Fruit fly (Drosophila melanogaster): ENCODE measurements around the gene slp2.

The slp2 gene

DNA sequence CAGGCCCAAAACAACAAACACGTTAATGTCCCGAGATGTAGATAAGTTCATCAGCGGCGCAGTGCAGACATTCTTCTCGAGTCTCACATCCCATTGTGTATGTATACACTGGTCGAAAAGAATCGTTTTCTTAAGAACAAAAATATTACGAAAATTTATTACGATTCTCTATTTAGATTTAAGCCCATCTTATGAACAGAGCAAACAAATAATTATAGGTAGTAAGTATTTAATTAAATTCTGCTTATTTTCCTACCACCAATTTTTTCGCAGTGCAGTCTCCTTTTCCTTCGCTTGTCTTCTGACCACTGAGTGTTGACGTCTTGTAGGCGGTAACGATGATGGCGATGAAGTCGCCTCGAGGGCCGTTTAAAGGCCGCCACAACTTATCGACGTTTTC lies 24.7 kb downstream of the slp2 start (continued):
- TF ChIP-seq BEAF-32 (GFP tag; optimal IDR thresholded peaks at IDR 0.05) (no peak), emc (GFP tag; optimal IDR thresholded peaks at IDR 0.05) (no peak), CG11093 (GFP tag; IDR thresholded peaks at IDR 0.05) (no peak), CG8944 (GFP tag; optimal IDR thresholded peaks at IDR 0.05) (no peak), CG6272 (GFP tag; IDR thresholded peaks at IDR 0.05) (no peak), jigr1 (GFP tag; IDR thresholded peaks at IDR 0.05) (no peak), ewg (GFP tag; optimal IDR thresholded peaks at IDR 0.05) (no peak), Hr78 (GFP tag; optimal IDR thresholded peaks at IDR 0.05) (no peak), CG12769 (tag; optimal IDR thresholded peaks at IDR 0.05) (no peak), zen2 (GFP tag; IDR thresholded peaks at IDR 0.05; ENCODE audit: partially characterized antibody) (no peak), Hand (GFP tag; optimal IDR thresholded peaks at IDR 0.05) (no peak), btn (GFP tag; optimal IDR thresholded peaks at IDR 0.05) (peak; percentile 30), Ets65A (GFP tag) (peak; percentile 65), GATAe (GFP tag; conservative IDR thresholded peaks at IDR 0.05) (no peak), HmgD (GFP tag; optimal IDR thresholded peaks at IDR 0.05) (no peak), CG12942 (GFP tag; optimal IDR thresholded peaks at IDR 0.05) (peak; percentile 0), usp (GFP tag; optimal IDR thresholded peaks at IDR 0.05) (no peak), peb (GFP tag; IDR thresholded peaks at IDR 0.05) (no peak), ind (GFP tag; optimal IDR thresholded peaks at IDR 0.05) (no peak), kah (GFP tag; optimal IDR thresholded peaks at IDR 0.05) (no peak), CkIIα-i1 (GFP tag; IDR thresholded peaks at IDR 0.05) (no peak), Fer1 (GFP tag; optimal IDR thresholded peaks at IDR 0.05) (no peak), CG4328 (GFP tag; optimal IDR thresholded peaks at IDR 0.05) (no peak), run (tag; optimal IDR thresholded peaks at IDR 0.05) (no peak), tap (tag; optimal IDR thresholded peaks at IDR 0.05) (no peak), sc (optimal IDR thresholded peaks at IDR 0.05) (no peak), sc (GFP tag; optimal IDR thresholded peaks at IDR 0.05) (no peak), CG14441 (GFP tag; IDR thresholded peaks at IDR 0.05) (no peak), caup (GFP tag; optimal IDR thresholded peaks at IDR 0.05; ENCODE audit: severe bottlenecking) (no peak), Lhr (GFP tag; optimal IDR thresholded peaks at IDR 0.05) (no peak), Fer3 (tag; optimal IDR thresholded peaks at IDR 0.05) (no peak), CG18011 (GFP tag; optimal IDR thresholded peaks at IDR 0.05) (no peak), CG12391 (tag; optimal IDR thresholded peaks at IDR 0.05) (peak; percentile 77), CG9817 (tag; optimal IDR thresholded peaks at IDR 0.05) (no peak), jing (GFP tag; optimal IDR thresholded peaks at IDR 0.05) (no peak), Dref (GFP tag; IDR thresholded peaks at IDR 0.05) (no peak), ap (GFP tag; IDR thresholded peaks at IDR 0.05) (no peak), dysf (GFP tag; IDR thresholded peaks at IDR 0.05) (no peak), Dfd (GFP tag; optimal IDR thresholded peaks at IDR 0.05) (no peak), CG17568 (GFP tag; optimal IDR thresholded peaks at IDR 0.05) (no peak), CG4360 (GFP tag; IDR thresholded peaks at IDR 0.05) (peak; percentile 76), CG4282 (GFP tag; optimal IDR thresholded peaks at IDR 0.05) (no peak), bbx (GFP tag; IDR thresholded peaks at IDR 0.05; ENCODE audit: partially characterized antibody) (no peak), shn (GFP tag; optimal IDR thresholded peaks at IDR 0.05) (no peak), bcd (GFP tag; optimal IDR thresholded peaks at IDR 0.05) (no peak), Atf3 (GFP tag; optimal IDR thresholded peaks at IDR 0.05) (peak; percentile 17), Usf (GFP tag; optimal IDR thresholded peaks at IDR 0.05) (peak; percentile 11), Ptx1 (GFP tag; IDR thresholded peaks at IDR 0.05) (no peak), Atf-2 (GFP tag; optimal IDR thresholded peaks at IDR 0.05) (peak; percentile 60), PHDP (tag; optimal IDR thresholded peaks at IDR 0.05) (no peak), CG3838 (GFP tag; optimal IDR thresholded peaks at IDR 0.05) (no peak), tio (GFP tag; optimal IDR thresholded peaks at IDR 0.05) (no peak)
